Fruit fly (Drosophila melanogaster): Measurements from ENCODE around the gene Sh3beta.

Gene Sh3beta

dm6 chr3L:7360324-7360852, 8.7 kb downstream of the Sh3beta start, which contains the start of gene Sec63 (continued):
- TF ChIP-seq Hmx (GFP tag; optimal IDR thresholded peaks at IDR 0.05) (no peak), CG17359 (tag; optimal IDR thresholded peaks at IDR 0.05) (peak; percentile 49), nmo (GFP tag; optimal IDR thresholded peaks at IDR 0.05) (peak; percentile 46), CG10431 (GFP tag; optimal IDR thresholded peaks at IDR 0.05) (no peak), CG5245 (GFP tag; optimal IDR thresholded peaks at IDR 0.05) (peak; percentile 54), MESR4 (GFP tag; optimal IDR thresholded peaks at IDR 0.05) (peak; percentile 83), CG14667 (GFP tag; IDR thresholded peaks at IDR 0.05) (no peak), HLH4C (GFP tag; IDR thresholded peaks at IDR 0.05; ENCODE audit: partially characterized antibody) (peak; percentile 89), Camta (GFP tag; optimal IDR thresholded peaks at IDR 0.05) (no peak), Side (GFP tag; optimal IDR thresholded peaks at IDR 0.05) (no peak), Rfx (GFP tag; IDR thresholded peaks at IDR 0.05) (peak; percentile 80), CG17829 (tag; optimal IDR thresholded peaks at IDR 0.05) (peak; percentile 20), H15 (GFP tag; IDR thresholded peaks at IDR 0.05) (peak; percentile 63; the same call in 2 of the 3 replicates), stwl (tag; optimal IDR thresholded peaks at IDR 0.05) (peak; percentile 90), CG3065 (GFP tag; optimal IDR thresholded peaks at IDR 0.05) (peak; percentile 52), amos (GFP tag; IDR thresholded peaks at IDR 0.05; ENCODE audit: partially characterized antibody) (peak; percentile 92), CG1602 (GFP tag; optimal IDR thresholded peaks at IDR 0.05) (no peak), ato (GFP tag; IDR thresholded peaks at IDR 0.05; ENCODE audit: partially characterized antibody) (peak; percentile 54; the same call in 1 of the 2 replicates), sima (GFP tag; optimal IDR thresholded peaks at IDR 0.05) (no peak), CG8290 (GFP tag; optimal IDR thresholded peaks at IDR 0.05) (peak; percentile 35), CG8290 (tag; optimal IDR thresholded peaks at IDR 0.05) (peak in 1 of 2 experiments; percentile 81), slou (GFP tag; optimal IDR thresholded peaks at IDR 0.05) (no peak), Fer2 (tag; optimal IDR thresholded peaks at IDR 0.05) (peak; percentile 26), chif (GFP tag; optimal IDR thresholded peaks at IDR 0.05) (no peak), CG16779 (GFP tag; IDR thresholded peaks at IDR 0.05) (0 out of 2 replicates have a peak, but pooled peaks have one; percentile 42), CG12104 (GFP tag; optimal IDR thresholded peaks at IDR 0.05) (no peak), ftz-f1 (GFP tag; optimal IDR thresholded peaks at IDR 0.05) (no peak), cg (GFP tag; optimal IDR thresholded peaks at IDR 0.05) (no peak), al (GFP tag; IDR thresholded peaks at IDR 0.05) (peak; percentile 62), CG4730 (GFP tag; IDR thresholded peaks at IDR 0.05) (no peak), CG11696 (GFP tag; IDR thresholded peaks at IDR 0.05) (no peak), Awh (GFP tag; IDR thresholded peaks at IDR 0.05) (0 out of 2 replicates have a peak, but pooled peaks have one; percentile 29), Fer1 (GFP tag; optimal IDR thresholded peaks at IDR 0.05) (peak; percentile 4), CG8281 (tag; optimal IDR thresholded peaks at IDR 0.05) (no peak), slbo (GFP tag; IDR thresholded peaks at IDR 0.05) (peak; percentile 78), psq (GFP tag; optimal IDR thresholded peaks at IDR 0.05) (no peak), CG7987 (GFP tag; optimal IDR thresholded peaks at IDR 0.05) (no peak), lilli (GFP tag; optimal IDR thresholded peaks at IDR 0.05) (peak; percentile 51), vvl (GFP tag; IDR thresholded peaks at IDR 0.05) (peak; percentile 11; the same call in 1 of the 2 replicates), Sox102F (GFP tag; optimal IDR thresholded peaks at IDR 0.05) (no peak), exex (tag; optimal IDR thresholded peaks at IDR 0.05) (peak; percentile 29), tap (tag; optimal IDR thresholded peaks at IDR 0.05) (no peak), CG34422 (GFP tag; IDR thresholded peaks at IDR 0.05) (peak; percentile 85), CG4854 (GFP tag; optimal IDR thresholded peaks at IDR 0.05) (no peak), sd (tag; optimal IDR thresholded peaks at IDR 0.05) (peak; percentile 19), D19B (GFP tag; optimal IDR thresholded peaks at IDR 0.05) (no peak), zf30C (GFP tag; optimal IDR thresholded peaks at IDR 0.05) (peak; percentile 3), CG43689 (GFP tag; IDR thresholded peaks at IDR 0.05) (no peak), ken (GFP tag; IDR thresholded peaks at IDR 0.05) (peak; percentile 48; the same call in 1 of the 3 replicates), bowl (GFP tag; IDR thresholded peaks at IDR 0.05) (no peak), CG13287 (GFP tag; IDR thresholded peaks at IDR 0.05; ENCODE audit: partially characterized antibody) (peak; percentile 89)
